Worm (Caenorhabditis elegans): ENCODE measurements around the gene aat-4.

Gene aat-4

ce11 chrIV:6301764-6302163, 26.2 kb upstream of the aat-4 start, which contains the start of gene srv-26:
Gene srv-26 (minus strand): TSS chrIV:6301864.
- TF ChIP-seq lsy-2 (tag; optimal IDR thresholded peaks at IDR 0.05) (no peak), F26F4.8 (GFP tag; conservative IDR thresholded peaks at IDR 0.05) (no peak), unc-130 (GFP tag; optimal IDR thresholded peaks at IDR 0.05) (no peak), spr-3 (GFP tag; optimal IDR thresholded peaks at IDR 0.05) (no peak), ctbp-1 (GFP tag; IDR thresholded peaks at IDR 0.05) (no peak), mxl-2 (GFP tag; conservative IDR thresholded peaks at IDR 0.05) (no peak), mdl-1 (tag; optimal IDR thresholded peaks at IDR 0.05) (no peak), cey-2 (tag; optimal IDR thresholded peaks at IDR 0.05; ENCODE audit: borderline replicate concordance, insufficient read depth) (no peak), ama-1 (optimal IDR thresholded peaks at IDR 0.05) (no peak), ceh-44 (GFP tag; IDR thresholded peaks at IDR 0.05) (no peak), vab-7 (GFP tag; IDR thresholded peaks at IDR 0.05) (no peak), F10B5.3 (tag; optimal IDR thresholded peaks at IDR 0.05) (no peak), lin-39 (tag; optimal IDR thresholded peaks at IDR 0.05) (no peak), nhr-77 (tag; optimal IDR thresholded peaks at IDR 0.05) (no peak), lim-7 (GFP tag; IDR thresholded peaks at IDR 0.05) (no peak), zip-11 (GFP tag; IDR thresholded peaks at IDR 0.05) (no peak), nhr-41 (GFP tag; IDR thresholded peaks at IDR 0.05) (no peak), unc-62 (GFP tag; optimal IDR thresholded peaks at IDR 0.05 in 1 of 2) (no peak), unc-62 (tag; optimal IDR thresholded peaks at IDR 0.05) (no peak)

- TF ChIP-seq madf-9 (GFP tag; conservative IDR thresholded peaks at IDR 0.05) = no peak
- no peak for TF ChIP-seq fos-1 (tag; optimal IDR thresholded peaks at IDR 0.05)
- peak in 1 of 2 experiments; percentile 96 for TF ChIP-seq unc-62 (GFP tag; optimal IDR thresholded peaks at IDR 0.05 in 1 of 2)
- no peak for TF ChIP-seq unc-62 (tag; optimal IDR thresholded peaks at IDR 0.05)
- TF ChIP-seq F44E2.7 (GFP tag; IDR thresholded peaks at IDR 0.05) = no peak
- no peak for TF ChIP-seq spr-3 (GFP tag; optimal IDR thresholded peaks at IDR 0.05)
Observed at ce11 chrIV:6299523-6299922, 24.0 kb upstream of the aat-4 start.

ce11 chrIV:6298253-6298652, 22.7 kb upstream of the aat-4 start, which contains the start of gene srv-27:
Gene srv-27 (minus strand): TSS chrIV:6298353.
- no peak for TF ChIP-seq ces-1 (GFP tag; optimal IDR thresholded peaks at IDR 0.05)
- no peak for TF ChIP-seq nhr-237 (tag; optimal IDR thresholded peaks at IDR 0.05)
- TF ChIP-seq D1046.2 (GFP tag; IDR thresholded peaks at IDR 0.05) = no peak
- TF ChIP-seq zag-1 (tag; optimal IDR thresholded peaks at IDR 0.05) = no peak
- TF ChIP-seq rbr-2 (tag; optimal IDR thresholded peaks at IDR 0.05) = no peak

- peak; percentile 4 for TF ChIP-seq dve-1 (tag; optimal IDR thresholded peaks at IDR 0.05; ENCODE audit: insufficient read depth)
- TF ChIP-seq snpc-1.2 (GFP tag; IDR thresholded peaks at IDR 0.05) = 0 out of 2 replicates have a peak, but pooled peaks have one; percentile 27
- no peak for TF ChIP-seq lsy-2 (tag; optimal IDR thresholded peaks at IDR 0.05)
- peak in 1 of 2 experiments; percentile 66 for TF ChIP-seq unc-62 (GFP tag; optimal IDR thresholded peaks at IDR 0.05 in 1 of 2)
- TF ChIP-seq unc-62 (tag; optimal IDR thresholded peaks at IDR 0.05) = no peak
Observed at ce11 chrIV:6294081-6294480, 18.6 kb upstream of the aat-4 start, which contains the start of gene hil-2. Gene hil-2 (plus strand): TSS chrIV:6294240.

ce11 chrIV:6290741-6291140, 15.2 kb upstream of the aat-4 start, which contains the start of gene srv-24:
Gene srv-24 (minus strand): TSS chrIV:6290841.
- TF ChIP-seq nhr-111 (GFP tag; optimal IDR thresholded peaks at IDR 0.05) (no peak), sdz-12 (GFP tag; optimal IDR thresholded peaks at IDR 0.05) (no peak), ceh-28 (tag; optimal IDR thresholded peaks at IDR 0.05) (no peak), unc-62 (GFP tag; optimal IDR thresholded peaks at IDR 0.05 in 1 of 2) (no peak), unc-62 (tag; optimal IDR thresholded peaks at IDR 0.05) (no peak), nhr-48 (tag; optimal IDR thresholded peaks at IDR 0.05) (no peak), zfp-2 (tag; optimal IDR thresholded peaks at IDR 0.05) (no peak), lin-38 (GFP tag; IDR thresholded peaks at IDR 0.05) (no peak), spr-1 (tag; optimal IDR thresholded peaks at IDR 0.05) (no peak), fos-1 (tag; optimal IDR thresholded peaks at IDR 0.05) (no peak), attf-4 (tag; optimal IDR thresholded peaks at IDR 0.05) (no peak), jun-1 (tag; optimal IDR thresholded peaks at IDR 0.05) (no peak), set-16 (GFP tag; IDR thresholded peaks at IDR 0.05) (no peak), rbr-2 (tag; optimal IDR thresholded peaks at IDR 0.05) (no peak), duxl-1 (tag; optimal IDR thresholded peaks at IDR 0.05; ENCODE audit: poor library complexity) (no peak)

Data from whole organism, L4 larva.